Worm (Caenorhabditis elegans): ENCODE data around the gene gbh-1.

DNA sequence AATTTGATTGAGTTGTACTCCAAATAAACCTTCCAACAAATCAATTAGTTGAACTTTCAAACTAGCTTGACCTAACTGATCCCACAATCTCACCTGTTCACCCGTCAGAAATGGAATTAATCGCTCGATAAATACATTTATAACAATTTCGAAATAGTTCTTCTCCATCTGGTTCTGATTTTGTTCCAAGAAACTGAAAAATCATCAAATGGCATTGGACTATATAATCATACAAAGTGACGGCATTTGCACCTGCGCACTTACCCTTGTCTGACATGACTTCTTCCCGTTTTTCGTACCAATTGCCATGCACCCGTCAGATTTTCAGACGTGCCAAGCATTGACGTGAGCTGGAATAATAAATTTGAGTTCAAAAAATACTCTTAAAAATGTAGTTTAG lies 37.1 kb upstream of the gbh-1 start:
- TF ChIP-seq zag-1 (tag; optimal IDR thresholded peaks at IDR 0.05) = no peak
- TF ChIP-seq ztf-4 (tag; optimal IDR thresholded peaks at IDR 0.05) = no peak
- TF ChIP-seq hmg-11 (tag; optimal IDR thresholded peaks at IDR 0.05) = no peak
- TF ChIP-seq lin-39 (tag; optimal IDR thresholded peaks at IDR 0.05) = no peak
- no peak for TF ChIP-seq ama-1 (optimal IDR thresholded peaks at IDR 0.05)
- TF ChIP-seq jun-1 (tag; optimal IDR thresholded peaks at IDR 0.05) = no peak
- no peak for TF ChIP-seq fkh-2 (tag; optimal IDR thresholded peaks at IDR 0.05)
- TF ChIP-seq unc-39 (tag; optimal IDR thresholded peaks at IDR 0.05) = no peak

All from whole organism, L3 larva.